Fruit fly (Drosophila melanogaster): ENCODE results near the gene CG31635.
A peak's percentile ranks its signal among the peaks of the same experiment; 100 is the strongest.

CG31635 gene

dm6 chr2L:6612477-6613004, 36.4 kb downstream of the CG31635 start (continued):
- peak; percentile 100 for TF ChIP-seq CG18599 (GFP tag; optimal IDR thresholded peaks at IDR 0.05)
- peak; percentile 99 for TF ChIP-seq CG10431 (GFP tag; optimal IDR thresholded peaks at IDR 0.05)
- TF ChIP-seq CG31441 (GFP tag; IDR thresholded peaks at IDR 0.05) = peak; percentile 100
- peak; percentile 100 for TF ChIP-seq otp (GFP tag; IDR thresholded peaks at IDR 0.05)
- peak; percentile 100 for TF ChIP-seq CG17328 (GFP tag; IDR thresholded peaks at IDR 0.05)
- peak; percentile 100 for TF ChIP-seq Ssrp (tag; optimal IDR thresholded peaks at IDR 0.05)
- TF ChIP-seq D19B (GFP tag; optimal IDR thresholded peaks at IDR 0.05) = peak; percentile 99
- TF ChIP-seq tup (GFP tag; optimal IDR thresholded peaks at IDR 0.05) = peak; percentile 100
- peak; percentile 100 for TF ChIP-seq en (GFP tag; optimal IDR thresholded peaks at IDR 0.05)
- peak; percentile 100 for TF ChIP-seq Camta (GFP tag; optimal IDR thresholded peaks at IDR 0.05)
- peak; percentile 94 for TF ChIP-seq crol (GFP tag; IDR thresholded peaks at IDR 0.05)
- peak in 1 of 2 experiments; percentile 93 for TF ChIP-seq tll (GFP tag; optimal IDR thresholded peaks at IDR 0.05)
- peak; percentile 100 for TF ChIP-seq Ptx1 (GFP tag; IDR thresholded peaks at IDR 0.05)
- peak; percentile 100 for TF ChIP-seq NFAT (GFP tag; IDR thresholded peaks at IDR 0.05)
- TF ChIP-seq Taf1 (GFP tag; IDR thresholded peaks at IDR 0.05) = peak; percentile 100
- peak; percentile 100 for TF ChIP-seq CG1602 (GFP tag; optimal IDR thresholded peaks at IDR 0.05)
- peak; percentile 100 for TF ChIP-seq CG32767 (GFP tag; IDR thresholded peaks at IDR 0.05)
- peak; percentile 95 for TF ChIP-seq CG30020 (tag; optimal IDR thresholded peaks at IDR 0.05)
- TF ChIP-seq vvl (GFP tag; IDR thresholded peaks at IDR 0.05) = peak; percentile 100
- peak; percentile 99 for TF ChIP-seq wek (GFP tag; optimal IDR thresholded peaks at IDR 0.05)
- TF ChIP-seq CG7372 (GFP tag; IDR thresholded peaks at IDR 0.05) = peak; percentile 100
- TF ChIP-seq Aef1 (GFP tag; IDR thresholded peaks at IDR 0.05) = peak; percentile 100
- TF ChIP-seq Gsc (GFP tag; IDR thresholded peaks at IDR 0.05) = peak; percentile 99
- TF ChIP-seq salm (tag; optimal IDR thresholded peaks at IDR 0.05) = peak; percentile 100
- TF ChIP-seq br (optimal IDR thresholded peaks at IDR 0.05) = no peak
- TF ChIP-seq CG14014 (GFP tag; IDR thresholded peaks at IDR 0.05) = peak; percentile 100
- TF ChIP-seq tap (tag; optimal IDR thresholded peaks at IDR 0.05) = peak; percentile 100
- peak; percentile 96 for TF ChIP-seq Kr (GFP tag; optimal IDR thresholded peaks at IDR 0.05)
- peak; percentile 100 for TF ChIP-seq CG30403 (GFP tag; optimal IDR thresholded peaks at IDR 0.05)
- TF ChIP-seq CG16813 (GFP tag; IDR thresholded peaks at IDR 0.05; ENCODE audit: partially characterized antibody) = no peak
- TF ChIP-seq CG4854 (GFP tag; optimal IDR thresholded peaks at IDR 0.05) = peak; percentile 100
- peak; percentile 100 for TF ChIP-seq fd64A (GFP tag; optimal IDR thresholded peaks at IDR 0.05)
- peak; percentile 100 for TF ChIP-seq gce (GFP tag; IDR thresholded peaks at IDR 0.05)
- TF ChIP-seq CG4404 (GFP tag; IDR thresholded peaks at IDR 0.05) = peak; percentile 100
- TF ChIP-seq CG12219 (GFP tag; optimal IDR thresholded peaks at IDR 0.05) = peak; percentile 100
- peak; percentile 100 for TF ChIP-seq CG14050 (GFP tag; IDR thresholded peaks at IDR 0.05)
- TF ChIP-seq pfk (GFP tag; optimal IDR thresholded peaks at IDR 0.05) = peak; percentile 90
- TF ChIP-seq CG13287 (GFP tag; IDR thresholded peaks at IDR 0.05; ENCODE audit: partially characterized antibody) = peak; percentile 55; the same call in 1 of the 2 replicates
- peak; percentile 100 for TF ChIP-seq Pdp1 (GFP tag; optimal IDR thresholded peaks at IDR 0.05)
- peak; percentile 100 for TF ChIP-seq CG10147 (GFP tag; optimal IDR thresholded peaks at IDR 0.05)
- peak; percentile 99 for TF ChIP-seq CG11504 (tag; optimal IDR thresholded peaks at IDR 0.05)
- peak; percentile 100 for TF ChIP-seq CG6683 (GFP tag; optimal IDR thresholded peaks at IDR 0.05)
- TF ChIP-seq Dbx (GFP tag; IDR thresholded peaks at IDR 0.05) = peak; percentile 100
- peak; percentile 100 for TF ChIP-seq da (GFP tag; optimal IDR thresholded peaks at IDR 0.05)
- TF ChIP-seq Hmx (GFP tag; optimal IDR thresholded peaks at IDR 0.05) = peak; percentile 99
- TF ChIP-seq HLH3B (GFP tag; IDR thresholded peaks at IDR 0.05) = peak; percentile 100
- TF ChIP-seq fu2 (GFP tag; optimal IDR thresholded peaks at IDR 0.05) = peak; percentile 100
- TF ChIP-seq CG12236 (GFP tag; optimal IDR thresholded peaks at IDR 0.05) = peak; percentile 100
- peak; percentile 100 for TF ChIP-seq CG10959 (GFP tag; IDR thresholded peaks at IDR 0.05)
- TF ChIP-seq CG11398 (GFP tag; optimal IDR thresholded peaks at IDR 0.05) = peak; percentile 100
- peak; percentile 100 for TF ChIP-seq Fer2 (tag; optimal IDR thresholded peaks at IDR 0.05)

All from whole organism, embryonic.